Worm (Caenorhabditis elegans) whole organism, L4/young adult: ENCODE measurements around the gene B0228.9.

Experiments used
- W03F9.2 ChIP-seq: fragments of 150-350 bp; optimal IDR thresholded peaks from 2 replicates; lab custom pipeline; 2014; ENCODE audit warnings: missing biosample characterization, missing genetic modification characterization
- dao-5 ChIP-seq: sonication (generic microtip); optimal IDR thresholded peaks from 2 replicates; lab custom pipeline; 2016; ENCODE audit warnings: missing genotype, missing genetic modification characterization, moderate library complexity, missing compliant biosample characterization
- him-1 ChIP-seq: sonication (generic microtip); optimal IDR thresholded peaks from 2 replicates; lab custom pipeline; 2016; ENCODE audit warnings: missing genotype, missing genetic modification reagents, missing genetic modification characterization, missing compliant biosample characterization

Gene B0228.9

ce11 chrII:7791408-7792050, 28.1 kb upstream of the B0228.9 start:
- TF ChIP-seq him-1 (no peak), dao-5 (tag; lab: Kevin White, UChicago) (no peak), W03F9.2 (no peak)

DNA sequence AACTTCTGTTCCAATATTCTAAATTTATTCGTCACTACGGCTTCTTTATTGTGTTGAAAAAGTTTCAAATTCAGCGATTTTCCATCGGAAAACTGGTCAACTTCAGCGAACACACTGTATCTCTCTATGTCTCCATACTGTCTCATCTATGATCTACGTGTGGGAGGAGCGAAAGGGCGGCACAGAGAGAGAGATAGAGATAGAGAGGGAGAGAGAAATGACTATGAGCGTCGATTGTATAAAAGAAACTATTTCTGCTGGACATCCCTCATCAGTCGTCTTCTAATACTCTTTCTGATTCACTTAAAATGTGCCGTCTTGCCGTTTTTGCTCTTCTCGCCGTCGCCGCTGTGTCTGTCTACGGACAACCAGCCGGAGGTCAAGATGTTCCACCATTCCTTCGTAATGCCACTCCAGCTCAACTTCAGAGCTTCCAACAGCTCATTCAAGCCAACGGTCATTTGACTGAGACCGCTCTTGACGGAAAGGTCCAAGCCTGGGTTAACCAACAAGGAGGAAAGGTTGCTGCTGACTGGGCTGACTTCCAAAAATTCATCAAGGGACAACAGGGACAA, 26.9 kb upstream of the B0228.9 start, which contains the start of gene srlf-1:
srlf-1 (plus strand) TSS at position 268 of the 575 bp plus-strand sequence.
- no peak for TF ChIP-seq W03F9.2
- TF ChIP-seq dao-5 (tag; lab: Kevin White, UChicago): no peak
- no peak for TF ChIP-seq him-1

DNA sequence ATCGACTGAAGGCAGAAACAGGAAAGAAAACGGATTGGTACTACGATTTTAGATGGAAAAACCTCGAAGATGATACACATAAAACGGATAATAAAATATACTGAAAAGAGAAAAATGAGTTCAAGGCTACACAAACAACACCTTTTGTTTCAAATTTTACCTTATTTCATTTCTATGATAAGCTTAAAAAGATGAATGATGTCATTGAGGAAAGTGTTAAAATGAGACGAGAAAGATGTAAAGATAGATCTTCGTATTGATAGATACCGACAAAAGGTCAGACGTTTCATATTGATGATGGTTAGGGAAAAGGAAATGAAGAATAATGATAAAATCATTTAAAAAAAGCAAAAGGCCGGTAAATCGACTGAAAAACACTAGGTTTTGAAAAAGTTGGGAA, 26.1 kb upstream of the B0228.9 start:
- no peak for TF ChIP-seq him-1
- no peak for TF ChIP-seq dao-5 (tag; lab: Kevin White, UChicago)
- TF ChIP-seq W03F9.2: no peak

DNA sequence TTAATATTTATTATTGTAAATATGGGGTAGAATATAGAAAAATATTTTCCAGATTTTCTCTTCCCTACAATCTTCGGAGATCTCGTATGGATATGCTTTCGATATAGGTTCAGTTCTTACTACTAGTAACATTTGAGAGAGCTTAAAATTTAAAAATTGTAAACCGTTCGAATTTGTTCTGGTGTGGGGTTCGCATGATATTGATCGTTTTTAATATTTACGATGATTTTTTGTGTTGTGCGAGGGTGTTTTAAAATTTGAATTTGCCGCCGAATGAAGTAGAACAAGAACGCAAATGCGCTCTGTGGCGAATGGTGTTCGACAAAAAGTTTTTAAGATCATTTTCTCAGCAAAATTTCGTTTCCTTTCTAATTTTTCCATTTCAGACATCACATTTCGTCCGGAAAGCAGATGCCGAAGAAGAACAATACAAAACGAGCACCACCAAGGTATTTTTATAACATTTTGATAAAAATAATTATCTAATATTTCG, 20.0 kb upstream of the B0228.9 start, which contains the start of gene skr-17:
skr-17 (plus strand) TSS at position 51 of the 493 bp plus-strand sequence.
- no peak for TF ChIP-seq him-1
- no peak for TF ChIP-seq W03F9.2
- no peak for TF ChIP-seq dao-5 (tag; lab: Kevin White, UChicago)

DNA sequence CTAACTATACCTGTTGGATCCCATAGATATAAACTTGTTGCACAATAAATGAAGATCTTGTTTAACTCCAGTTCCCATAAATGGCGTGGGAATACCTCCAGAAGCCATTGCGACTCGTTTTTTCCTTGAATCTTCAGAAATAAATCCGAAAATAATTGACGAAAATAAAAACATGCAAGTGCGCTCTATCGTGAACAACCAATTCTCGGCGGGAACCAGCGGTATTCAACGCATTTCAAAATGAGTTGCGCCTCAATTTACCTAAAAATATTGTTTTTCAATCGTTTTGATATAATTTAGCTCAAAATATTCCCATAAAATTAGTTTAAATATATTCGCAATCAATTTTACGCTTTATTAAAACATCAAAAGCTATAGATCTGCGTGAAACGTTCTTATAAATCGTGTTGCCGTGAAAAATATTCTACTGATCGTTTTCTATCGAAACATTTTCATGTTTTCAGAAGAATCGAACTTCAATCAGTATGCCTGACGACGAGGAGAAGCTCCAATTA, 17.7 kb upstream of the B0228.9 start, which contains the start of the genes snpc-1.1 and spdl-1:
snpc-1.1 (minus strand) TSS at position 200 of the 515 bp plus-strand sequence.
spdl-1 (plus strand) TSS at position 465 of the 515 bp plus-strand sequence.
- no peak for TF ChIP-seq W03F9.2
- TF ChIP-seq him-1: no peak
- TF ChIP-seq dao-5 (tag; lab: Kevin White, UChicago): no peak

DNA sequence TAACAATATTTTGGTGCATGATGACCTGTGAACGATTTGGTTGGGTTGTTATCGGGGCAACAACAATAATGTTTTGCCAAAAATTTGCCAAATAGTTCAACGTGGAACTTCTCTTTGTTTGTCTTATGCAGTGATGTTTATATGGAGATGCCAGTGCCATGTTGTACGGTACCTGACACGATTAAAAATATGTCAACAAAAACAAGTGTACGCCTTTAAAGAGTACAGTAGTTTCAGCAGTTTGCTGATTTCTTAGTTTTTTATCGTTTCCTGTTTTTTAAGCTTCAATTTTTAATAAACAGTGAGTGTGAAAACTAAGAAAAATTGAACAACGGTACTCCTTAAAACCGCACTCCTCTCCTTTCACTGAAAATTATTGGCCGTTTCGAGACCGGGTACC, 14.8 kb upstream of the B0228.9 start:
- no peak for TF ChIP-seq dao-5 (tag; lab: Kevin White, UChicago)
- no peak for TF ChIP-seq him-1
- no peak for TF ChIP-seq W03F9.2

- TF ChIP-seq dao-5 (tag; lab: Kevin White, UChicago): no peak
- TF ChIP-seq him-1: no peak
- no peak for TF ChIP-seq W03F9.2
Observed at ce11 chrII:7777320-7777978, 14.0 kb upstream of the B0228.9 start, which contains the start of gene mthf-1. Gene mthf-1 (minus strand): TSS chrII:7777823.

- TF ChIP-seq him-1 (no peak), dao-5 (tag; lab: Kevin White, UChicago) (no peak), W03F9.2 (no peak)
Observed at ce11 chrII:7776715-7777114, 13.2 kb upstream of the B0228.9 start.

ce11 chrII:7776232-7776631, 12.8 kb upstream of the B0228.9 start:
- no peak for TF ChIP-seq him-1
- no peak for TF ChIP-seq W03F9.2
- no peak for TF ChIP-seq dao-5 (tag; lab: Kevin White, UChicago)

DNA sequence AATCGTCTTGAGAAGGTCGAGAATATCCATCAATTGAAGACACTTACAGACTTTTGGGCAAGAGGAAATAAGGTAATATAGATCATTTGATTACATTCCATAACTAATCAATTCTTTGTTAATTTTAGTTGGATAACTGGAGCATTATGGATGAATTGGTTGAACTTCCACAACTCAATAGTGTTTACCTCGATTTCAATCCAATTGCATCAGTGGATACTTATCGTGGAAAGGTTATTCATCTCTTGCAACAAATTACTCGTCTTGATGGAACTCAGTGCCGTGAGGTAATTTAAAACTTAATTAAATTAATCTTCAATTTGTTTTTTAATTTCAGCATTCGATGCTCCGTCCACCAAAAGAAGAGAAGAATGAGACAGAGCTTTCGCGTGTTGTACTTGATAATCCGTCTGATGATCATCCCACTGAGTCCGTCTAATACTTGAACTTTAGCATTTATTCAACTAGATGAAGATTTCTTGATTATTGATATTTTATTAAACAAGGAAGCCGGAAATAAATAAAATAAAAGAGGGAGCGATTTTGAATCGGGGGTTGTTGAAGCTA, 10.0 kb upstream of the B0228.9 start:
- TF ChIP-seq him-1: no peak
- no peak for TF ChIP-seq W03F9.2
- no peak for TF ChIP-seq dao-5 (tag; lab: Kevin White, UChicago)

ce11 chrII:7772411-7772810, 8.9 kb upstream of the B0228.9 start, which contains the start of gene C06A8.6:
Gene C06A8.6 (plus strand): TSS chrII:7772499.
- no peak for TF ChIP-seq him-1

- TF ChIP-seq him-1 (no peak), W03F9.2 (no peak), dao-5 (tag; lab: Kevin White, UChicago) (no peak)
Observed at ce11 chrII:7771917-7772316, 8.4 kb upstream of the B0228.9 start, which contains the start of gene C06A8.8. Gene C06A8.8 (minus strand): TSS chrII:7772017.

DNA sequence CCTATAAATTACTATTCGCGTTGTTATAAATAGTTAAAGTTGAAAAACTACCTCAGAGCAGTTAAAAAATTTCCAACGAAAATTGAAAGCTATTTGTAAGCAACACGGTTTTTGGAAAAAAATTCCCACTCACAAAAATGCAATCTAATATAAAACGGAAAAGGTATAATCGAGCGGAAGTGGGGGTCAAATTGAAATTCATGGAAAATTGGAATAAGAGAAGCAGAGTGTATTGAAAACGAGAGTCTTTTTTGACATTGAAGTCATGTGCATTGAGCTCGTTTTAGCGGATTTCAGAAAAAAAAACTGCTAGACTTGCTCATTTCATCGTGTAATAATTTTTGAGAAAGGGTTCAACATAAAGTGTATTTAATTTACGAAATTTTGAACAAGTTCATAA, 6.8 kb upstream of the B0228.9 start:
- TF ChIP-seq dao-5 (tag; lab: Kevin White, UChicago) (no peak), W03F9.2 (no peak), him-1 (no peak)

ce11 chrII:7769254-7769653, 5.8 kb upstream of the B0228.9 start:
- TF ChIP-seq him-1 (no peak), dao-5 (tag; lab: Kevin White, UChicago) (no peak), W03F9.2 (no peak)
